Fruit fly (Drosophila melanogaster) whole organism, embryonic: ENCODE data around the gene CG13365.

Experiments used
- Atf6 ChIP-seq: fragments of 200-800 bp; sonication (Bioruptor generic); IDR thresholded peaks from 2 replicates; pipeline ENCODE4 v1.3.6; 2022; ENCODE audit warnings: missing biosample characterization, missing genetic modification characterization
- B-H1 ChIP-seq: fragments of 200-800 bp; sonication (Bioruptor generic); IDR thresholded peaks from 3 replicates; pipeline ENCODE4 v1.3.6; 2022; ENCODE audit warnings: missing biosample characterization, missing genetic modification characterization
- BtbVII ChIP-seq: fragments of 200-800 bp; sonication (Bioruptor generic); optimal IDR thresholded peaks from 3 replicates; lab custom pipeline; 2017; ENCODE audit warnings: missing biosample characterization, mild to moderate bottlenecking, missing genetic modification characterization
- Bteb2 ChIP-seq: fragments of 200-800 bp; sonication (Bioruptor generic); optimal IDR thresholded peaks from 2 replicates; lab custom pipeline; 2016; ENCODE audit warnings: missing biosample characterization, missing genetic modification characterization
- CG10147 ChIP-seq: fragments of 200-800 bp; sonication (Bioruptor generic); optimal IDR thresholded peaks from 2 replicates; lab custom pipeline; 2019; ENCODE audit warnings: missing biosample characterization, mild to moderate bottlenecking, missing genetic modification characterization, moderate library complexity
- CG10462 ChIP-seq: fragments of 200-800 bp; sonication (Bioruptor generic); optimal IDR thresholded peaks from 2 replicates; lab custom pipeline; 2016; ENCODE audit warnings: missing biosample characterization, missing genetic modification characterization
- CG10543 ChIP-seq: fragments of 200-800 bp; sonication (Bioruptor generic); optimal IDR thresholded peaks from 3 replicates; lab custom pipeline; 2017; ENCODE audit warnings: missing biosample characterization, mild to moderate bottlenecking, missing genetic modification characterization, moderate library complexity
- CG11504 ChIP-seq: fragments of 200-800 bp; sonication (Bioruptor generic); optimal IDR thresholded peaks from 3 replicates; lab custom pipeline; 2019; ENCODE audit warnings: missing biosample characterization, mild to moderate bottlenecking, missing genetic modification characterization, moderate library complexity
- CG11723 ChIP-seq: fragments of 200-800 bp; sonication (Bioruptor generic); optimal IDR thresholded peaks from 2 replicates; lab custom pipeline; 2017; ENCODE audit warnings: missing biosample characterization, mild to moderate bottlenecking, missing genetic modification characterization
- CG12942 ChIP-seq: fragments of 200-800 bp; sonication (Bioruptor generic); optimal IDR thresholded peaks from 3 replicates; lab custom pipeline; 2016; ENCODE audit warnings: missing biosample characterization, missing genetic modification characterization
- CG13894 ChIP-seq: fragments of 200-800 bp; sonication (Bioruptor generic); optimal IDR thresholded peaks from 3 replicates; lab custom pipeline; 2018; ENCODE audit warnings: missing biosample characterization, mild to moderate bottlenecking, missing genetic modification characterization, moderate library complexity
- CG1529 ChIP-seq: fragments of 200-800 bp; sonication (Bioruptor generic); optimal IDR thresholded peaks from 3 replicates; lab custom pipeline; 2018; ENCODE audit warnings: missing biosample characterization, missing genetic modification characterization
- CG15601 ChIP-seq: fragments of 200-800 bp; sonication (Bioruptor generic); optimal IDR thresholded peaks from 3 replicates; lab custom pipeline; 2019; ENCODE audit warnings: missing biosample characterization, mild to moderate bottlenecking, missing genetic modification characterization, moderate library complexity
- CG16813 ChIP-seq: fragments of 200-800 bp; sonication (Bioruptor generic); IDR thresholded peaks from 3 replicates; pipeline ENCODE4 v1.3.6; 2022; ENCODE audit warnings: missing biosample characterization, missing genetic modification characterization; ENCODE audit not compliant: partially characterized antibody
- CG16815 ChIP-seq: fragments of 200-800 bp; sonication (Bioruptor generic); optimal IDR thresholded peaks from 3 replicates; lab custom pipeline; 2017; ENCODE audit warnings: missing biosample characterization, mild to moderate bottlenecking, missing genetic modification characterization
- CG17328 ChIP-seq: fragments of 200-800 bp; sonication (Bioruptor generic); IDR thresholded peaks from 2 replicates; pipeline ENCODE4 v1.3.6; 2022; ENCODE audit warnings: missing biosample characterization, missing genetic modification characterization
- CG17385 ChIP-seq: fragments of 200-800 bp; sonication (Bioruptor generic); optimal IDR thresholded peaks from 3 replicates; lab custom pipeline; 2018; ENCODE audit warnings: missing biosample characterization, mild to moderate bottlenecking, missing genetic modification characterization
- CG2875 ChIP-seq: fragments of 200-800 bp; sonication (Bioruptor generic); optimal IDR thresholded peaks from 2 replicates; lab custom pipeline; 2017; ENCODE audit warnings: missing biosample characterization, mild to moderate bottlenecking, missing genetic modification characterization, missing genetic modification reagents
- CG3163 ChIP-seq: fragments of 200-800 bp; sonication (Bioruptor generic); optimal IDR thresholded peaks from 3 replicates; lab custom pipeline; 2016; ENCODE audit warnings: missing biosample characterization, missing genetic modification characterization
- CG32532 ChIP-seq: fragments of 200-800 bp; sonication (Bioruptor generic); IDR thresholded peaks from 2 replicates; pipeline ENCODE4 v1.3.6; 2022; ENCODE audit warnings: missing biosample characterization, missing genetic modification characterization
- CG4424 ChIP-seq: fragments of 200-800 bp; sonication (Bioruptor generic); optimal IDR thresholded peaks from 3 replicates; lab custom pipeline; 2016; ENCODE audit warnings: missing biosample characterization, missing genetic modification characterization
- CG4730 ChIP-seq: fragments of 200-800 bp; sonication (Bioruptor generic); IDR thresholded peaks from 2 replicates; pipeline ENCODE4 v1.3.6; 2022; ENCODE audit warnings: missing biosample characterization, missing genetic modification characterization
- CG5245 ChIP-seq: fragments of 200-800 bp; sonication (Bioruptor generic); optimal IDR thresholded peaks from 3 replicates; lab custom pipeline; 2016; ENCODE audit warnings: missing biosample characterization, missing genetic modification characterization
- CG9609 ChIP-seq: fragments of 200-800 bp; sonication (Bioruptor generic); optimal IDR thresholded peaks from 3 replicates; lab custom pipeline; 2016; ENCODE audit warnings: missing biosample characterization, missing genetic modification characterization
- CG9727 ChIP-seq: fragments of 200-800 bp; sonication (Bioruptor generic); optimal IDR thresholded peaks from 3 replicates; lab custom pipeline; 2017; ENCODE audit warnings: missing biosample characterization, mild to moderate bottlenecking, missing genetic modification characterization
- Drgx ChIP-seq: fragments of 200-800 bp; sonication (Bioruptor generic); IDR thresholded peaks from 2 replicates; pipeline ENCODE4 v1.3.6; 2022; ENCODE audit warnings: missing biosample characterization, missing genetic modification characterization
- Hr3 ChIP-seq: fragments of 200-800 bp; sonication (Bioruptor generic); optimal IDR thresholded peaks from 3 replicates; lab custom pipeline; 2016; ENCODE audit warnings: missing biosample characterization, missing genetic modification characterization
- Med ChIP-seq: fragments of 200-800 bp; sonication (Bioruptor generic); peaks from one replicate; lab custom pipeline; 2016; ENCODE audit warnings: missing biosample characterization, missing genetic modification characterization, mild to moderate bottlenecking, inconsistent platforms, moderate library complexity
- NC2β ChIP-seq: fragments of 200-800 bp; sonication (Bioruptor generic); optimal IDR thresholded peaks from 2 replicates; lab custom pipeline; 2016; ENCODE audit warnings: missing biosample characterization, missing genetic modification characterization
- PHDP ChIP-seq: fragments of 200-800 bp; sonication (Bioruptor generic); optimal IDR thresholded peaks from 3 replicates; lab custom pipeline; 2018; ENCODE audit warnings: missing biosample characterization, mild to moderate bottlenecking, missing genetic modification characterization, moderate library complexity
- Sin3A ChIP-seq: fragments of >200 bp; optimal IDR thresholded peaks from 2 replicates; lab custom pipeline; 2018
- ac ChIP-seq: fragments of 200-800 bp; sonication (Bioruptor generic); optimal IDR thresholded peaks from 3 replicates; lab custom pipeline; 2017; ENCODE audit warnings: missing biosample characterization, mild to moderate bottlenecking, missing genetic modification characterization
- ase ChIP-seq: fragments of 200-800 bp; sonication (Bioruptor generic); IDR thresholded peaks from 3 replicates; pipeline ENCODE4 v1.3.6; 2022; ENCODE audit warnings: missing biosample characterization, missing genetic modification characterization
- bcd ChIP-seq: fragments of 200-800 bp; sonication (Bioruptor generic); optimal IDR thresholded peaks from 2 replicates; lab custom pipeline; 2017; ENCODE audit warnings: missing biosample characterization, mild to moderate bottlenecking, missing genetic modification characterization
- btn ChIP-seq: fragments of 200-800 bp; sonication (Bioruptor generic); optimal IDR thresholded peaks from 2 replicates; lab custom pipeline; 2016; ENCODE audit warnings: missing biosample characterization, missing genetic modification characterization
- cg ChIP-seq: fragments of 200-800 bp; sonication (Bioruptor generic); optimal IDR thresholded peaks from 3 replicates; lab custom pipeline; 2019; ENCODE audit warnings: missing biosample characterization, mild to moderate bottlenecking, missing genetic modification characterization, moderate library complexity
- dan ChIP-seq: fragments of 200-800 bp; sonication (Bioruptor generic); IDR thresholded peaks from 2 replicates; pipeline ENCODE4 v1.3.6; 2022; ENCODE audit warnings: missing biosample characterization, missing genetic modification characterization
- dpn ChIP-seq, 2 experiments: fragments of 200-800 bp; sonication (Bioruptor generic); optimal IDR thresholded peaks; 3 replicates each; lab custom pipeline; 2016; ENCODE audit warnings: missing biosample characterization in 2 of 2, missing genetic modification characterization in 2 of 2
- eve ChIP-seq, 2 experiments: fragments of >200 bp; optimal IDR thresholded peaks; 2 replicates each; lab custom pipeline; 2017; ENCODE audit warnings: missing biosample characterization in 2 of 2, missing genetic modification characterization in 2 of 2
- fd102C ChIP-seq: fragments of 200-800 bp; sonication (Bioruptor generic); optimal IDR thresholded peaks from 2 replicates; lab custom pipeline; 2018; ENCODE audit warnings: missing biosample characterization, mild to moderate bottlenecking, missing genetic modification characterization, moderate library complexity
- ftz-f1 ChIP-seq: fragments of 200-800 bp; sonication (Bioruptor generic); optimal IDR thresholded peaks from 2 replicates; lab custom pipeline; 2016; ENCODE audit warnings: missing biosample characterization, missing genetic modification characterization
- gfzf ChIP-seq: fragments of 200-800 bp; sonication (Bioruptor generic); optimal IDR thresholded peaks from 2 replicates; lab custom pipeline; 2016; ENCODE audit warnings: missing biosample characterization, mild to moderate bottlenecking, missing genetic modification characterization, moderate library complexity
- gt ChIP-seq: fragments of 200-800 bp; sonication (Bioruptor generic); IDR thresholded peaks from 2 replicates; pipeline ENCODE4 v1.3.6; 2022; ENCODE audit warnings: missing biosample characterization, missing genetic modification characterization
- hb ChIP-seq: fragments of 200-800 bp; sonication (Bioruptor generic); IDR thresholded peaks from 3 replicates; pipeline ENCODE4 v1.3.6; 2022; ENCODE audit warnings: missing biosample characterization, missing genetic modification characterization; ENCODE audit not compliant: partially characterized antibody
- her ChIP-seq: fragments of 200-800 bp; sonication (Bioruptor generic); optimal IDR thresholded peaks from 2 replicates; lab custom pipeline; 2016; ENCODE audit warnings: missing biosample characterization, missing genetic modification characterization
- mam ChIP-seq: fragments of 200-800 bp; sonication (Bioruptor generic); optimal IDR thresholded peaks from 3 replicates; lab custom pipeline; 2016; ENCODE audit warnings: missing biosample characterization, missing genetic modification characterization
- nmo ChIP-seq: fragments of 200-800 bp; sonication (Bioruptor generic); optimal IDR thresholded peaks from 2 replicates; lab custom pipeline; 2018; ENCODE audit warnings: missing biosample characterization, mild to moderate bottlenecking, missing genetic modification characterization, moderate library complexity
- peb ChIP-seq: fragments of 200-800 bp; sonication (Bioruptor generic); IDR thresholded peaks from 2 replicates; pipeline ENCODE4 v1.3.6; 2022; ENCODE audit warnings: missing biosample characterization, missing genetic modification characterization
- sd ChIP-seq: fragments of 200-800 bp; sonication (Bioruptor generic); optimal IDR thresholded peaks from 3 replicates; lab custom pipeline; 2018; ENCODE audit warnings: missing biosample characterization, mild to moderate bottlenecking, missing genetic modification characterization, moderate library complexity
- sens ChIP-seq: fragments of 200-800 bp; sonication (Bioruptor generic); peaks from one replicate; lab custom pipeline; 2016; ENCODE audit warnings: missing biosample characterization, missing genetic modification characterization
- seq ChIP-seq: fragments of 200-800 bp; sonication (Bioruptor generic); IDR thresholded peaks from 2 replicates; pipeline ENCODE4 v1.3.6; 2022; ENCODE audit warnings: missing biosample characterization, missing genetic modification characterization
- slbo ChIP-seq: fragments of 200-800 bp; sonication (Bioruptor generic); IDR thresholded peaks from 2 replicates; pipeline ENCODE4 v1.3.6; 2022; ENCODE audit warnings: missing biosample characterization, missing genetic modification characterization
- tgo ChIP-seq: fragments of 200-800 bp; sonication (Bioruptor generic); IDR thresholded peaks from 3 replicates; pipeline ENCODE4 v1.3.6; 2022; ENCODE audit warnings: missing biosample characterization, missing genetic modification characterization
- unpg ChIP-seq: fragments of 200-800 bp; sonication (Bioruptor generic); optimal IDR thresholded peaks from 3 replicates; lab custom pipeline; 2018; ENCODE audit warnings: missing biosample characterization, mild to moderate bottlenecking, missing genetic modification characterization, moderate library complexity

The CG13365 gene

DNA sequence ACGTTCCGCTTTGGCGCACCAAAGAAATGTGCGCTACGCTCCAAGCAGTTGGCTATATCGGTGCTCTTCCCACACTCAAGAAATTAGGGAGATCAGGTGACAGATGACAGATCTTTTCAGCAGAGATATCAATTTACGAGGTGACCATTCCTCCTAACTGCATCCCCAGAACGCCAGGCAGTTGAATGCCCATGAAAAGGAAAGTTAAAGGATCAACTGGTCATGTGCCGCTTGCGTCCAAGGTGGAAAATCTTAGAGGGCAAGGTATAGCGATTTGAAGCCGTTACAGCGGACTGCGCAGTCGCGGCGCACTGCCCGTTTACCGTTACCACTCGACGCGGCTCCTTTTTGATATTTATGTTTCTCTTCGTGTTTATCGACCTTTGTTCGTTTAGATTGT, 2.4 kb downstream of the CG13365 start (continued):
- peak; percentile 23 for TF ChIP-seq CG12942 (GFP tag; lab: Kevin White, UChicago)
- no peak for TF ChIP-seq ase
- TF ChIP-seq CG10543 (GFP tag; lab: Kevin White, UChicago), result no peak
- TF ChIP-seq gfzf (GFP tag; lab: Kevin White, UChicago), result no peak
- no peak for TF ChIP-seq CG11723
- peak; percentile 39 for TF ChIP-seq mam (GFP tag; lab: Kevin White, UChicago)
- TF ChIP-seq gt (GFP tag; lab: Robert Waterston, UW), result no peak
- TF ChIP-seq tgo (GFP tag; lab: Robert Waterston, UW), result peak; percentile 28; the same call in 1 of the 3 replicates
- no peak for TF ChIP-seq ftz-f1 (GFP tag; lab: Kevin White, UChicago)
- TF ChIP-seq nmo (GFP tag; lab: Kevin White, UChicago), result peak; percentile 39
- TF ChIP-seq cg (GFP tag; lab: Kevin White, UChicago), result no peak
- peak; percentile 0 for TF ChIP-seq CG5245 (GFP tag; lab: Kevin White, UChicago)
- TF ChIP-seq fd102C (GFP tag; lab: Kevin White, UChicago), result no peak
- TF ChIP-seq Drgx (GFP tag; lab: Robert Waterston, UW), result no peak
- no peak for TF ChIP-seq Sin3A
- TF ChIP-seq eve (GFP tag; optimal IDR thresholded peaks at IDR 0.05; lab: Kevin White, UChicago), result no peak
- no peak for TF ChIP-seq hb (GFP tag; lab: Robert Waterston, UW)
- no peak for TF ChIP-seq seq (GFP tag; lab: Robert Waterston, UW)
- TF ChIP-seq Bteb2 (GFP tag; lab: Kevin White, UChicago), result no peak
- no peak for TF ChIP-seq B-H1 (GFP tag; lab: Robert Waterston, UW)
- TF ChIP-seq CG4424 (GFP tag; lab: Kevin White, UChicago), result peak; percentile 7
- no peak for TF ChIP-seq bcd (GFP tag; lab: Kevin White, UChicago)
- peak; percentile 42 for TF ChIP-seq CG11504
- peak; percentile 42 for TF ChIP-seq CG9727
- no peak for TF ChIP-seq ac (GFP tag; lab: Kevin White, UChicago)
- TF ChIP-seq dpn (GFP tag; optimal IDR thresholded peaks at IDR 0.05; lab: Kevin White, UChicago), result peak; percentile 16 to 46
- TF ChIP-seq NC2β (GFP tag; lab: Kevin White, UChicago), result peak; percentile 26
- TF ChIP-seq CG32532 (GFP tag; lab: Robert Waterston, UW), result no peak
- TF ChIP-seq her (GFP tag; lab: Kevin White, UChicago), result peak; percentile 29
- 0 out of 2 replicates have a peak, but pooled peaks have one; percentile 27 for TF ChIP-seq Atf6

DNA sequence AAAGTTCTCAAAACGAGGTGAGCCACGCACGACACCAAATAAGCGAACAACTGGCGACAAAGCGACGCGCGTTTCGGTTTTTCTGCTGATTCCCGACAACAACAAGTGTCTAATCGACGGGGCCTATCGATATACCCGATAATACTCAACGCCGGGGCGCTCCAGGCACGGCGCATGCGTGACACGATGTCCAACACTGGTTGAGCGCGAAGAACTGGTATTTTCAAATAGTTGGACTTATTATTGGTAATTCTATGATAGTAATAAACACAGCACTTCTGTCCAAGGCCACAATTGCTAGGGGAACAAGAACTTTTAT, 3.6 kb downstream of the CG13365 start:
- TF ChIP-seq sd (tag; lab: Kevin White, UChicago) (no peak), peb (no peak), CG16815 (no peak), CG4730 (no peak), CG16813 (GFP tag; lab: Robert Waterston, UW) (peak; percentile 77), dan (GFP tag; lab: Robert Waterston, UW) (no peak), CG2875 (no peak), BtbVII (GFP tag; lab: Kevin White, UChicago) (no peak), CG1529 (GFP tag; lab: Kevin White, UChicago) (no peak), unpg (GFP tag; lab: Kevin White, UChicago) (no peak), CG13894 (peak; percentile 29), CG15601 (no peak), CG10147 (GFP tag; lab: Kevin White, UChicago) (no peak), Hr3 (GFP tag; lab: Kevin White, UChicago) (no peak), Med (peak; percentile 82), sens (peak; percentile 58), CG9609 (GFP tag; lab: Kevin White, UChicago) (no peak), slbo (GFP tag; lab: Robert Waterston, UW) (no peak; the same call in 1 of the 2 replicates), CG10462 (GFP tag; lab: Kevin White, UChicago) (no peak), CG3163 (GFP tag; lab: Kevin White, UChicago) (no peak), btn (GFP tag; lab: Kevin White, UChicago) (no peak), CG17385 (GFP tag; lab: Kevin White, UChicago) (no peak), CG17328 (GFP tag; lab: Robert Waterston, UW) (no peak), PHDP (tag; lab: Kevin White, UChicago) (no peak)
